Worm (Caenorhabditis elegans) whole organism, L4 larva: ENCODE results near the gene H35N09.2.

ENCODE experiments used
- D1046.2 ChIP-seq: fragments of 200-800 bp; sonication (Bioruptor generic); IDR thresholded peaks from 2 replicates; pipeline ENCODE4 v1.3.6; 2022; ENCODE audit warnings: missing genetic modification characterization, missing compliant biosample characterization
- F37D6.2 ChIP-seq: sonication (generic microtip); optimal IDR thresholded peaks from 2 replicates; lab custom pipeline; 2016; ENCODE audit warnings: mild to moderate bottlenecking, missing genetic modification characterization, missing compliant biosample characterization
- F44E2.7 ChIP-seq: fragments of 200-800 bp; sonication (Bioruptor generic); IDR thresholded peaks from 2 replicates; pipeline ENCODE4 v2.1.2; 2022; ENCODE audit warnings: missing genetic modification characterization, missing compliant biosample characterization
- F49E8.2 ChIP-seq: sonication (generic microtip); optimal IDR thresholded peaks from 2 replicates; lab custom pipeline; 2016; ENCODE audit warnings: missing compliant biosample characterization, mild to moderate bottlenecking, missing genetic modification characterization, borderline replicate concordance
- T26A8.4 ChIP-seq: fragments of 200-800 bp; sonication (Bioruptor generic); IDR thresholded peaks from 2 replicates; pipeline ENCODE4 v1.3.6; 2022; ENCODE audit warnings: missing genetic modification characterization, missing compliant biosample characterization
- Y105C5A.15 ChIP-seq: fragments of 200-800 bp; sonication (Bioruptor generic); IDR thresholded peaks from 2 replicates; pipeline ENCODE4 v1.3.6; 2022; ENCODE audit warnings: missing genetic modification characterization, missing compliant biosample characterization
- Y48G9A.11 ChIP-seq: fragments of 200-800 bp; sonication (Bioruptor generic); IDR thresholded peaks from 2 replicates; pipeline ENCODE4 v1.3.6; 2022; ENCODE audit warnings: missing genetic modification reagents, missing genetic modification characterization, missing compliant biosample characterization
- aha-1 ChIP-seq: fragments of 150-350 bp; peaks from one replicate; lab custom pipeline; 2014; ENCODE audit warnings: missing biosample characterization, missing genetic modification characterization
- aly-2 ChIP-seq: sonication (generic microtip); optimal IDR thresholded peaks from 2 replicates; lab custom pipeline; 2018; ENCODE audit warnings: missing biosample characterization, missing genetic modification characterization
- ama-1 ChIP-seq: fragments of 150-350 bp; optimal IDR thresholded peaks from 2 replicates; lab custom pipeline; 2014; ENCODE audit warnings: inconsistent platforms, mixed read lengths
- attf-4 ChIP-seq: sonication (generic microtip); optimal IDR thresholded peaks from 3 replicates; lab custom pipeline; 2017; ENCODE audit warnings: missing biosample characterization, missing genetic modification characterization
- ceh-20 ChIP-seq: fragments of 200-800 bp; sonication (Bioruptor generic); IDR thresholded peaks from 2 replicates; pipeline ENCODE4 v1.3.6; 2022; ENCODE audit warnings: missing genetic modification reagents, missing genetic modification characterization, missing compliant biosample characterization
- ceh-28 ChIP-seq: fragments of 150-350 bp; optimal IDR thresholded peaks from 2 replicates; lab custom pipeline; 2014; ENCODE audit warnings: missing biosample characterization, missing genetic modification reagents, missing genetic modification characterization
- ceh-32 ChIP-seq: sonication (generic microtip); optimal IDR thresholded peaks from 2 replicates; lab custom pipeline; 2016; ENCODE audit warnings: mild to moderate bottlenecking, missing genetic modification characterization, missing compliant biosample characterization; ENCODE audit not compliant: poor library complexity
- ceh-82 ChIP-seq: sonication (generic microtip); optimal IDR thresholded peaks from 2 replicates; lab custom pipeline; 2017; ENCODE audit warnings: missing biosample characterization, missing genetic modification characterization
- cey-2 ChIP-seq: sonication (generic microtip); optimal IDR thresholded peaks from 3 replicates; lab custom pipeline; 2017; ENCODE audit warnings: missing genetic modification characterization, mild to moderate bottlenecking, missing compliant biosample characterization, antibody characterized with exemption, borderline replicate concordance; ENCODE audit not compliant: insufficient read depth
- daf-19 ChIP-seq: fragments of 200-800 bp; sonication (Bioruptor generic); conservative IDR thresholded peaks from 2 replicates; pipeline ENCODE4 v1.3.6; 2022; ENCODE audit warnings: missing genetic modification characterization, missing compliant biosample characterization
- dmd-8 ChIP-seq: fragments of 200-800 bp; sonication (Bioruptor generic); IDR thresholded peaks from 2 replicates; pipeline ENCODE4 v1.3.6; 2022; ENCODE audit warnings: missing genetic modification characterization, missing compliant biosample characterization
- dmd-9 ChIP-seq: fragments of 200-800 bp; sonication (Bioruptor generic); IDR thresholded peaks from 2 replicates; pipeline ENCODE4 v1.3.6; 2022; ENCODE audit warnings: missing genetic modification reagents, missing genetic modification characterization, missing compliant biosample characterization
- duxl-1 ChIP-seq: sonication (generic microtip); optimal IDR thresholded peaks from 2 replicates; lab custom pipeline; 2016; ENCODE audit warnings: mild to moderate bottlenecking, missing genetic modification characterization, moderate library complexity, missing compliant biosample characterization; ENCODE audit not compliant: poor library complexity
- dve-1 ChIP-seq: sonication (generic microtip); optimal IDR thresholded peaks from 2 replicates; lab custom pipeline; 2017; ENCODE audit warnings: antibody characterized with exemption, mild to moderate bottlenecking, missing genetic modification characterization, missing compliant biosample characterization; ENCODE audit not compliant: insufficient read depth
- egl-27 ChIP-seq: sonication (generic microtip); optimal IDR thresholded peaks from 3 replicates; lab custom pipeline; 2017; ENCODE audit warnings: missing biosample characterization, missing genetic modification reagents, missing genetic modification characterization
- gei-8 ChIP-seq: fragments of 200-800 bp; sonication (Bioruptor generic); optimal IDR thresholded peaks from 2 replicates; lab custom pipeline; 2018; ENCODE audit warnings: mild to moderate bottlenecking, missing genetic modification characterization, missing compliant biosample characterization
- hlh-11 ChIP-seq: fragments of 200-800 bp; sonication (Bioruptor generic); optimal IDR thresholded peaks from 2 replicates; lab custom pipeline; 2018; ENCODE audit warnings: mild to moderate bottlenecking, missing genetic modification characterization, missing compliant biosample characterization
- hlh-30 ChIP-seq: sonication (generic microtip); optimal IDR thresholded peaks from 2 replicates; lab custom pipeline; 2017; ENCODE audit warnings: antibody characterized with exemption, mild to moderate bottlenecking, missing genetic modification characterization, missing compliant biosample characterization; ENCODE audit not compliant: insufficient read depth
- hmg-1.1 ChIP-seq: fragments of 200-800 bp; sonication (Bioruptor generic); IDR thresholded peaks from 2 replicates; pipeline ENCODE4 v1.3.6; 2022; ENCODE audit warnings: missing genetic modification reagents, missing genetic modification characterization, missing compliant biosample characterization
- lim-7 ChIP-seq: fragments of 200-800 bp; sonication (Bioruptor generic); IDR thresholded peaks from 2 replicates; pipeline ENCODE4 v1.3.6; 2022; ENCODE audit warnings: missing genetic modification characterization, missing compliant biosample characterization
- lin-15B ChIP-seq: fragments of 150-350 bp; sonication (generic microtip); optimal IDR thresholded peaks from 3 replicates; lab custom pipeline; 2014; ENCODE audit warnings: missing biosample characterization, missing genetic modification characterization
- lin-38 ChIP-seq: fragments of 200-800 bp; sonication (Bioruptor generic); IDR thresholded peaks from 2 replicates; pipeline ENCODE4 v1.3.6; 2022; ENCODE audit warnings: missing genetic modification reagents, missing genetic modification characterization, missing compliant biosample characterization
- madf-9 ChIP-seq: fragments of 200-800 bp; sonication (Bioruptor generic); conservative IDR thresholded peaks from 2 replicates; pipeline ENCODE4 v1.3.6; 2022; ENCODE audit warnings: missing genetic modification reagents, missing genetic modification characterization, missing compliant biosample characterization
- mdt-29 ChIP-seq: fragments of 200-800 bp; sonication (Bioruptor generic); IDR thresholded peaks from 2 replicates; pipeline ENCODE4 v1.3.6; 2022; ENCODE audit warnings: missing genetic modification reagents, missing genetic modification characterization, missing compliant biosample characterization
- mxl-3 ChIP-seq: fragments of 200-800 bp; sonication (Bioruptor generic); optimal IDR thresholded peaks from 2 replicates; lab custom pipeline; 2018; ENCODE audit warnings: mild to moderate bottlenecking, missing genetic modification characterization, missing compliant biosample characterization
- nhr-237 ChIP-seq: sonication (generic microtip); optimal IDR thresholded peaks from 2 replicates; lab custom pipeline; 2017; ENCODE audit warnings: missing biosample characterization, missing genetic modification characterization
- nhr-25 ChIP-seq: sonication (generic microtip); optimal IDR thresholded peaks from 2 replicates; lab custom pipeline; 2017; ENCODE audit warnings: missing genetic modification characterization, mild to moderate bottlenecking, missing compliant biosample characterization, antibody characterized with exemption, moderate library complexity, borderline replicate concordance; ENCODE audit not compliant: insufficient read depth
- nhr-28 ChIP-seq: fragments of 150-350 bp; optimal IDR thresholded peaks from 2 replicates; lab custom pipeline; 2014; ENCODE audit warnings: missing biosample characterization, missing genetic modification characterization
- nhr-41 ChIP-seq: fragments of 200-800 bp; sonication (Bioruptor generic); IDR thresholded peaks from 2 replicates; pipeline ENCODE4 v1.3.6; 2022; ENCODE audit warnings: missing genetic modification reagents, missing genetic modification characterization, missing compliant biosample characterization
- nhr-77 ChIP-seq: fragments of 150-350 bp; optimal IDR thresholded peaks from 2 replicates; lab custom pipeline; 2014; ENCODE audit warnings: missing biosample characterization, missing genetic modification characterization
- php-3 ChIP-seq: fragments of 200-800 bp; sonication (Bioruptor generic); IDR thresholded peaks from 2 replicates; pipeline ENCODE4 v1.3.6; 2022; ENCODE audit warnings: missing genetic modification reagents, missing genetic modification characterization, missing compliant biosample characterization
- rbr-2 ChIP-seq: sonication (generic microtip); optimal IDR thresholded peaks from 2 replicates; lab custom pipeline; 2016; ENCODE audit warnings: missing genotype, missing genetic modification characterization, missing compliant biosample characterization
- set-16 ChIP-seq: fragments of 200-800 bp; sonication (Bioruptor generic); IDR thresholded peaks from 2 replicates; pipeline ENCODE4 v1.3.6; 2022; ENCODE audit warnings: missing genetic modification reagents, missing genetic modification characterization, missing compliant biosample characterization
- skn-1 ChIP-seq: fragments of 150-350 bp; optimal IDR thresholded peaks from 2 replicates; lab custom pipeline; 2014; ENCODE audit warnings: missing biosample characterization, missing genetic modification characterization
- snpc-1.2 ChIP-seq: fragments of 200-800 bp; sonication (Bioruptor generic); IDR thresholded peaks from 2 replicates; pipeline ENCODE4 v1.3.6; 2022; ENCODE audit warnings: missing genetic modification reagents, missing genetic modification characterization, missing compliant biosample characterization
- snpc-4 ChIP-seq: fragments of 150-350 bp; optimal IDR thresholded peaks from 2 replicates; lab custom pipeline; 2014; ENCODE audit warnings: missing biosample characterization, missing genetic modification characterization
- spr-1 ChIP-seq: sonication (generic microtip); optimal IDR thresholded peaks from 2 replicates; lab custom pipeline; 2016; ENCODE audit warnings: mild to moderate bottlenecking, missing genetic modification characterization, missing compliant biosample characterization
- tag-97 ChIP-seq: fragments of 200-800 bp; sonication (Bioruptor generic); IDR thresholded peaks from 2 replicates; pipeline ENCODE4 v1.3.6; 2022; ENCODE audit warnings: missing genetic modification characterization, missing compliant biosample characterization
- tra-1 ChIP-seq: fragments of 200-800 bp; sonication (Bioruptor generic); IDR thresholded peaks from 2 replicates; pipeline ENCODE4 v1.3.6; 2022; ENCODE audit warnings: missing genetic modification reagents, missing genetic modification characterization, missing compliant biosample characterization
- unc-130 ChIP-seq: sonication (generic microtip); optimal IDR thresholded peaks from 2 replicates; lab custom pipeline; 2016; ENCODE audit warnings: missing genetic modification reagents, missing genetic modification characterization, missing compliant biosample characterization
- unc-39 ChIP-seq: sonication (generic microtip); optimal IDR thresholded peaks from 2 replicates; lab custom pipeline; 2017; ENCODE audit warnings: missing biosample characterization, missing genetic modification characterization
- zag-1 ChIP-seq: fragments of 150-350 bp; optimal IDR thresholded peaks from 2 replicates; lab custom pipeline; 2014; ENCODE audit warnings: missing biosample characterization, missing genetic modification characterization
- zfp-2 ChIP-seq: sonication (generic microtip); optimal IDR thresholded peaks from 2 replicates; lab custom pipeline; 2016; ENCODE audit warnings: mild to moderate bottlenecking, missing genetic modification characterization, missing compliant biosample characterization
- zip-2 ChIP-seq: fragments of 150-350 bp; optimal IDR thresholded peaks from 2 replicates; lab custom pipeline; 2014; ENCODE audit warnings: missing biosample characterization, missing genetic modification characterization

Gene H35N09.2

DNA sequence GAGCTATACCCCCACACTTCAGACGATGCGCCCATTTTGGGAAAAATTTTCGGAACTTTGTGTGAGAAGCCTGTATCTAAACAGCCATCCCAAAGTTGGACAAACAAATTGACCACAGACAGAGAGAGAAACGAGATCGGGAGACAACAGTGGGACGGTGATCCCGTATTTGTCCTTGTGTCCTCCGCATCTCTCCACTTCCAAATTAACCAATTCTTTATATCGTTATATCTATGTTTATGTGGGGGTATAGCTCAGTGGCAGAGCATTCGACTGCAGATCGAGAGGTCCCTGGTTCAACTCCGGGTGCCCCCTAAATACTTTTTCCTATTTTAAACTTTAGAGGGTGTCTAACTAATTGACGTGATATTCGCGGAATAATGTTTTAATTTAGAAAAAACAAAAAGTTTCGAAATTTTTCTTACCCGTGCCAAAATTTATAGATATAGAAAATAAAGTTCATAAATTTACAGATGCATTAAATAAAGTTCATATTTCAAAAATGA lies 33.9 kb upstream of the H35N09.2 start (continued):
- peak; percentile 55; the same call in 1 of the 2 replicates for TF ChIP-seq Y48G9A.11 (GFP tag; lab: Robert Waterston, UW)
- no peak for TF ChIP-seq T26A8.4
- TF ChIP-seq F37D6.2 (tag; lab: Kevin White, UChicago), result no peak
- TF ChIP-seq hmg-1.1 (GFP tag; lab: Robert Waterston, UW), result peak; percentile 39; the same call in 1 of the 2 replicates
- TF ChIP-seq nhr-28 (tag; lab: Kevin White, UChicago), result no peak
- no peak; the same call in 1 of the 2 replicates for TF ChIP-seq dmd-8
- TF ChIP-seq daf-19, result peak; percentile 77; the same call in 1 of the 2 replicates
- peak; percentile 48; the same call in 1 of the 2 replicates for TF ChIP-seq php-3 (GFP tag; lab: Robert Waterston, UW)
- TF ChIP-seq hlh-11 (tag; lab: Kevin White, UChicago), result no peak
- peak; percentile 45 for TF ChIP-seq zip-2 (tag; lab: Kevin White, UChicago)
- no peak for TF ChIP-seq nhr-237 (tag; lab: Kevin White, UChicago)
- TF ChIP-seq Y105C5A.15, result peak; percentile 71; the same call in 1 of the 2 replicates
- peak; percentile 31 for TF ChIP-seq dve-1 (tag; lab: Kevin White, UChicago)
- no peak for TF ChIP-seq attf-4
- peak; percentile 24 for TF ChIP-seq hlh-30 (tag; lab: Kevin White, UChicago)
- TF ChIP-seq rbr-2 (tag; lab: Kevin White, UChicago), result no peak
- no peak for TF ChIP-seq ama-1 (lab: Kevin White, UChicago)
- TF ChIP-seq lin-15B, result no peak
- TF ChIP-seq dmd-9, result no peak
- no peak for TF ChIP-seq nhr-25 (tag; lab: Kevin White, UChicago)
- no peak for TF ChIP-seq cey-2 (tag; lab: Kevin White, UChicago)
- TF ChIP-seq set-16 (GFP tag; lab: Robert Waterston, UW), result no peak
- TF ChIP-seq F44E2.7 (GFP tag; lab: Robert Waterston, UW), result peak; percentile 88
- no peak for TF ChIP-seq skn-1 (tag; lab: Kevin White, UChicago)
- no peak for TF ChIP-seq ceh-82
- no peak for TF ChIP-seq unc-39
- no peak for TF ChIP-seq zfp-2 (tag; lab: Kevin White, UChicago)
- TF ChIP-seq tag-97 (GFP tag; lab: Robert Waterston, UW), result no peak
- no peak for TF ChIP-seq tra-1 (GFP tag; lab: Robert Waterston, UW)
- no peak for TF ChIP-seq mxl-3 (GFP tag; lab: Kevin White, UChicago)
- no peak for TF ChIP-seq aly-2 (tag; lab: Kevin White, UChicago)
- TF ChIP-seq ceh-20 (GFP tag; lab: Robert Waterston, UW), result no peak
- no peak for TF ChIP-seq snpc-4 (tag; lab: Kevin White, UChicago)
- TF ChIP-seq D1046.2 (GFP tag; lab: Robert Waterston, UW), result no peak
- TF ChIP-seq aha-1 (tag; lab: Kevin White, UChicago), result peak; percentile 79
- TF ChIP-seq mdt-29, result no peak
- no peak for TF ChIP-seq duxl-1 (tag; lab: Kevin White, UChicago)
- no peak for TF ChIP-seq ceh-28 (tag; lab: Kevin White, UChicago)
- TF ChIP-seq lin-38, result no peak; the same call in 1 of the 2 replicates
- peak; percentile 62 for TF ChIP-seq lim-7
- TF ChIP-seq nhr-41, result 0 out of 2 replicates have a peak, but pooled peaks have one; percentile 11
- peak; percentile 58 for TF ChIP-seq F49E8.2 (tag; lab: Kevin White, UChicago)
- peak; percentile 25 for TF ChIP-seq ceh-32 (tag; lab: Kevin White, UChicago)
- peak; percentile 85 for TF ChIP-seq snpc-1.2 (GFP tag; lab: Robert Waterston, UW)
- peak; percentile 53 for TF ChIP-seq spr-1
- TF ChIP-seq egl-27 (tag; lab: Kevin White, UChicago), result no peak
- no peak for TF ChIP-seq nhr-77 (tag; lab: Kevin White, UChicago)
- no peak; the same call in 1 of the 2 replicates for TF ChIP-seq madf-9 (GFP tag; lab: Robert Waterston, UW)
- no peak for TF ChIP-seq unc-130 (GFP tag; lab: Kevin White, UChicago)
- TF ChIP-seq gei-8 (GFP tag; lab: Kevin White, UChicago), result no peak
- no peak for TF ChIP-seq zag-1 (tag; lab: Kevin White, UChicago)
